Worm (Caenorhabditis elegans): ENCODE measurements around the gene adk-1.

adk-1 gene

DNA sequence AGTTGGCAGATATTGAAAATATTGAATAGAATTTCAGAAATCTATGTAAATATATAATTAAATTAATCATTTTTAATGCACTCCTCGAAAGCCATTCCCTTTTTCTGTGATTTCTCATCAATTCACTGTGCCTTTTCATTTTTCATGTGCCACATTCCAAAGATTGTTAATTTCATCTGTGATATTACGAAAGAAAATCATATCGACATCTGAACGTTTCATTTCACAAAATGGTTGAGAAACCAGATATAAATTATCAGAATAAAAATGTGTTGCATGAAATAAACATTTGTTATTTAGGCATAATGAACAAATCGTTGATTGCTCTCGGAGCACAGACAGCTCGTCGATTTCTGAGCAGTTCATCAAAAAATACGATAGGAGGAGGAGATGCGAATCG, 26.6 kb downstream of the adk-1 start, which contains the start of gene nuaf-3:
nuaf-3 (plus strand) TSS at position 301 of the 400 bp plus-strand sequence.
- no peak for TF ChIP-seq cebp-1 (GFP tag; IDR thresholded peaks at IDR 0.05)
- TF ChIP-seq cebp-1 (tag; optimal IDR thresholded peaks at IDR 0.05), result peak; percentile 0
- no peak for TF ChIP-seq let-526 (GFP tag; IDR thresholded peaks at IDR 0.05)

DNA sequence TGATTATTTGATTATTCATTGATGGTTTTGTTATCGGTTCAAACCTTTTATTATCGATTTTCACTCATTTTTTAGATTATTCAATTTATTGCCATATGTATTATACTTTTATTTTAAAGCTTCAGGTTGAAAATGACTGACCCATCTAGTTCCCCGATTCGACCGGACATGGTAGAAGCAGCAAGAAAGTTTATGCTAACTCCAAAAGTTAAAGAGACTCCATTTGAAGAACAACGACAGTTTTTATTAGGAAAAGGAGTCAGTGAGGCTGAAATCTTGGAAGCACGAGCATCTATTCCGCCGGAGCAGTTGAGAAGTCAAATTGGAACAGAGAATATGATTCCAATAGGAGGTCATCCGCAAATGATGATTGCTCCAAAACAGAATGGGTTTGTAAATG, 27.6 kb downstream of the adk-1 start, which contains the start of gene prx-14:
prx-14 (plus strand) TSS at position 120 of the 400 bp plus-strand sequence.
- no peak for TF ChIP-seq cebp-1 (GFP tag; IDR thresholded peaks at IDR 0.05)
- no peak for TF ChIP-seq cebp-1 (tag; optimal IDR thresholded peaks at IDR 0.05)
- peak; percentile 2 for TF ChIP-seq gei-17 (GFP tag; optimal IDR thresholded peaks at IDR 0.05)
- TF ChIP-seq Y53G8AR.9 (GFP tag; conservative IDR thresholded peaks at IDR 0.05), result peak; percentile 60
- TF ChIP-seq Y56A3A.18 (GFP tag; IDR thresholded peaks at IDR 0.05), result 0 out of 2 replicates have a peak, but pooled peaks have one; percentile 31
- TF ChIP-seq repo-1 (tag; optimal IDR thresholded peaks at IDR 0.05), result peak; percentile 52
- TF ChIP-seq C17E4.6 (GFP tag; IDR thresholded peaks at IDR 0.05), result 0 out of 2 replicates have a peak, but pooled peaks have one; percentile 42
- TF ChIP-seq B0336.3 (GFP tag; IDR thresholded peaks at IDR 0.05), result peak; percentile 67
- TF ChIP-seq ztf-25 (GFP tag; IDR thresholded peaks at IDR 0.05), result no peak
- TF ChIP-seq ekl-4 (GFP tag; IDR thresholded peaks at IDR 0.05), result 0 out of 2 replicates have a peak, but pooled peaks have one; percentile 7

DNA sequence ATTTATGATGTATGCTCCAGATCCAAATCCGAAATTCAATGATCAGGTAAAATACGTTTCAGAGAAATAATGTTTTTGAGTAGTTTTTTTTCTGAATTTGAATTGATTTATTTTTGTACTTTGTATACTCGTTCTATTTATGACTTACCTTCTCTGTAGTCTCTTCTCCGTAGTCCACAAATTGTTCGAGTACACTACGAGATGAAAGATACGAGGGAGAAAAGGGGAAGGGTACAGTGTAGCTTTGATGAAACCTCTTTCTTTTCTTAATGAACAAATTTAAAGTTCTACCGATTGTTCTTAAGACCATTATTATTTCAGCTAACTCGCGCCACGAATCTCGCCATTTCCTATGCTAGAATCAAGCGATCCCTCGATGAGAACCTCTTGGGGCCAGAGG, 30.6 kb downstream of the adk-1 start:
- TF ChIP-seq mes-4 (tag; optimal IDR thresholded peaks at IDR 0.05) (no peak), hlh-26 (GFP tag; conservative IDR thresholded peaks at IDR 0.05) (no peak), pbrm-1 (GFP tag; IDR thresholded peaks at IDR 0.05) (no peak), C06A6.2 (GFP tag; conservative IDR thresholded peaks at IDR 0.05) (no peak), ztf-22 (GFP tag; optimal IDR thresholded peaks at IDR 0.05) (no peak), nfya-2 (GFP tag; IDR thresholded peaks at IDR 0.05) (no peak), tlf-1 (GFP tag; optimal IDR thresholded peaks at IDR 0.05) (no peak), zim-3 (tag; optimal IDR thresholded peaks at IDR 0.05) (no peak), ama-1 (optimal IDR thresholded peaks at IDR 0.05) (no peak), ama-1 (GFP tag; optimal IDR thresholded peaks at IDR 0.05) (no peak), xnd-1 (tag; optimal IDR thresholded peaks at IDR 0.05) (no peak)

DNA sequence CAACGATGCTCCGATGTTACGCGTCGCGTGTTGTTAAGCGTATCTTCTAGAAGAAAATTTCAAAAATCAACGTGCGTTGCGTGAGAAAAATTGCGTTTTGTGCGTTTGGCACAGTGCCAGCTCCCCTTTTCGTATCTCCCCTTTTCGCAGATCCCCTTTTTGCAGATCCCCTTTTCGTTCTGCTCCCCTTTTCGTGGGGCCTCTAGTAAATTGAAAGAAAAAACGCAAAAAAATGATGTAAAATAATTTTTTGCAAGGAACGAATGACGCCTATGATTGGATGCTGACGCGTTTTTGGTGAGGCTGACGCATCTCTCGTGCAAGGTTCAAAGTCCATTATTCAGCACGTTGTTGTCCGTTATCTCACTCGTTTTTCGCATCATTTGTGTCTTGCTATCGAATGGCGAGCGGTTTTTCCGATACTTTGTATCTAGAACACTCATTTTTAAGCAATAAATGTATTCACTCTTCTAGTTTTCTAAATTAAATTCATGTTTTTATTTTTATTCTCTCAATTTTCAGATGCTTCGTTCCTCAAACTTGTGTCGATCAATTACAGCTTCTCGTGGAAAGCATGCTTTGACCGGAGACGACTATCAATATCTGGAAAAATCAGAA, 31.4 kb downstream of the adk-1 start, which contains the start of gene cpt-2:
cpt-2 (plus strand) TSS at position 523 of the 618 bp plus-strand sequence.
- TF ChIP-seq ceh-100 (GFP tag; IDR thresholded peaks at IDR 0.05), result peak; percentile 98
- peak; percentile 97 for TF ChIP-seq dox-1 (GFP tag; IDR thresholded peaks at IDR 0.05)
- peak; percentile 68; the same call in 1 of the 2 replicates for TF ChIP-seq ztf-6 (GFP tag; IDR thresholded peaks at IDR 0.05)
- peak; percentile 62 for TF ChIP-seq lsl-1 (GFP tag; optimal IDR thresholded peaks at IDR 0.05)
- TF ChIP-seq Y95B8A.8 (GFP tag; IDR thresholded peaks at IDR 0.05), result peak; percentile 79; the same call in 1 of the 2 replicates
- TF ChIP-seq ekl-4 (GFP tag; IDR thresholded peaks at IDR 0.05), result peak; percentile 86; the same call in 1 of the 2 replicates
- TF ChIP-seq snpc-4 (GFP tag; optimal IDR thresholded peaks at IDR 0.05), result peak; percentile 13
- peak; percentile 27 to 71 (median 62) for TF ChIP-seq snpc-4 (tag; optimal IDR thresholded peaks at IDR 0.05)
- TF ChIP-seq egl-44 (GFP tag; IDR thresholded peaks at IDR 0.05), result peak; percentile 92
- peak; percentile 67 for TF ChIP-seq tbp1 (GFP tag; optimal IDR thresholded peaks at IDR 0.05)
- TF ChIP-seq efl-1 (GFP tag; optimal IDR thresholded peaks at IDR 0.05), result peak; percentile 12
- peak; percentile 88 for TF ChIP-seq lin-40 (tag; optimal IDR thresholded peaks at IDR 0.05)
- TF ChIP-seq ztf-25 (GFP tag; IDR thresholded peaks at IDR 0.05), result 0 out of 2 replicates have a peak, but pooled peaks have one; percentile 35
- TF ChIP-seq B0336.3 (GFP tag; IDR thresholded peaks at IDR 0.05), result peak; percentile 76
- TF ChIP-seq egl-18 (GFP tag; IDR thresholded peaks at IDR 0.05), result peak; percentile 80; the same call in 1 of the 2 replicates
- TF ChIP-seq athp-1 (tag; optimal IDR thresholded peaks at IDR 0.05), result peak; percentile 46
- peak; percentile 68 for TF ChIP-seq ceh-27 (GFP tag; optimal IDR thresholded peaks at IDR 0.05)
- peak; percentile 41 for TF ChIP-seq unc-130 (GFP tag; optimal IDR thresholded peaks at IDR 0.05)
- TF ChIP-seq ztf-18 (tag; optimal IDR thresholded peaks at IDR 0.05), result peak; percentile 97
- peak; percentile 65 for TF ChIP-seq hmg-1.2 (GFP tag; IDR thresholded peaks at IDR 0.05)
- peak; percentile 44 for TF ChIP-seq xnd-1 (tag; optimal IDR thresholded peaks at IDR 0.05)
- peak; percentile 22 to 65 for TF ChIP-seq let-607 (tag; optimal IDR thresholded peaks at IDR 0.05)
- TF ChIP-seq ztf-26 (tag; optimal IDR thresholded peaks at IDR 0.05), result peak; percentile 54
- peak; percentile 95 for TF ChIP-seq rcor-1 (GFP tag; IDR thresholded peaks at IDR 0.05)
- peak; percentile 58; the same call in 1 of the 2 replicates for TF ChIP-seq Y56A3A.18 (GFP tag; IDR thresholded peaks at IDR 0.05)
- TF ChIP-seq madf-8 (GFP tag; conservative IDR thresholded peaks at IDR 0.05), result peak; percentile 63

Data from whole organism, young adult.